Fruit fly (Drosophila melanogaster): Measurements from ENCODE around the gene CG46448.

Gene CG46448

dm6 chr2L:2357228-2357656 lies 34.2 kb upstream of the CG46448 start, which contains the start of gene CG9967 (continued):
- TF ChIP-seq HLH4C (GFP tag; IDR thresholded peaks at IDR 0.05; ENCODE audit: partially characterized antibody) (no peak), CG2712 (tag; optimal IDR thresholded peaks at IDR 0.05) (peak; percentile 31), pita (GFP tag; optimal IDR thresholded peaks at IDR 0.05) (no peak), CG3847 (GFP tag; IDR thresholded peaks at IDR 0.05) (no peak), Nf-YB (GFP tag; optimal IDR thresholded peaks at IDR 0.05) (no peak), Rfx (GFP tag; IDR thresholded peaks at IDR 0.05) (peak; percentile 24; the same call in 1 of the 2 replicates), Kr (GFP tag; optimal IDR thresholded peaks at IDR 0.05) (no peak), Bgb (GFP tag; IDR thresholded peaks at IDR 0.05; ENCODE audit: partially characterized antibody) (peak; percentile 27; the same call in 1 of the 2 replicates), CG16779 (GFP tag; IDR thresholded peaks at IDR 0.05) (no peak), chm (GFP tag; IDR thresholded peaks at IDR 0.05) (no peak), maf-S (GFP tag; optimal IDR thresholded peaks at IDR 0.05) (no peak), crol (GFP tag; IDR thresholded peaks at IDR 0.05) (no peak), rib (GFP tag; IDR thresholded peaks at IDR 0.05) (no peak), YL-1 (GFP tag; optimal IDR thresholded peaks at IDR 0.05) (no peak), Doc3 (GFP tag; IDR thresholded peaks at IDR 0.05; ENCODE audit: partially characterized antibody) (0 out of 3 replicates have a peak, but pooled peaks have one; percentile 41), dmrt11E (tag; optimal IDR thresholded peaks at IDR 0.05) (no peak), Pdp1 (GFP tag; optimal IDR thresholded peaks at IDR 0.05) (no peak), hkb (optimal IDR thresholded peaks at IDR 0.05) (no peak), hkb (GFP tag; IDR thresholded peaks at IDR 0.05) (0 out of 2 replicates have a peak, but pooled peaks have one; percentile 12), Deaf1 (tag; optimal IDR thresholded peaks at IDR 0.05) (peak; percentile 20), gem (tag; optimal IDR thresholded peaks at IDR 0.05) (peak; percentile 35), CG4360 (GFP tag; IDR thresholded peaks at IDR 0.05) (no peak), sim (GFP tag; IDR thresholded peaks at IDR 0.05) (no peak), lbe (GFP tag; optimal IDR thresholded peaks at IDR 0.05) (peak; percentile 45), CG11398 (GFP tag; optimal IDR thresholded peaks at IDR 0.05) (no peak), unc-4 (GFP tag; IDR thresholded peaks at IDR 0.05; ENCODE audit: partially characterized antibody) (peak; percentile 51; the same call in 1 of the 2 replicates), CG10267 (tag; optimal IDR thresholded peaks at IDR 0.05) (peak; percentile 90), vvl (GFP tag; IDR thresholded peaks at IDR 0.05) (no peak), klu (GFP tag; IDR thresholded peaks at IDR 0.05) (no peak), CG4424 (GFP tag; optimal IDR thresholded peaks at IDR 0.05) (no peak), Optix (GFP tag; IDR thresholded peaks at IDR 0.05) (no peak), MBD-R2 (GFP tag; IDR thresholded peaks at IDR 0.05) (peak; percentile 69), CG33213 (GFP tag; optimal IDR thresholded peaks at IDR 0.05) (no peak), CG1647 (GFP tag; optimal IDR thresholded peaks at IDR 0.05) (no peak), Lpt (GFP tag; optimal IDR thresholded peaks at IDR 0.05) (no peak), abd-A (tag; optimal IDR thresholded peaks at IDR 0.05) (no peak), dmrt99B (tag; optimal IDR thresholded peaks at IDR 0.05) (no peak), Gug (GFP tag; IDR thresholded peaks at IDR 0.05) (no peak), scrt (GFP tag; optimal IDR thresholded peaks at IDR 0.05) (no peak), CHES-1-like (GFP tag; optimal IDR thresholded peaks at IDR 0.05) (no peak), CG1024 (GFP tag; IDR thresholded peaks at IDR 0.05) (no peak), CG15601 (tag; optimal IDR thresholded peaks at IDR 0.05) (peak; percentile 34), inv (GFP tag; IDR thresholded peaks at IDR 0.05; ENCODE audit: partially characterized antibody) (no peak), oc (tag; optimal IDR thresholded peaks at IDR 0.05) (no peak), mirr (GFP tag; optimal IDR thresholded peaks at IDR 0.05) (no peak), onecut (GFP tag; IDR thresholded peaks at IDR 0.05) (no peak), CG4328 (GFP tag; optimal IDR thresholded peaks at IDR 0.05) (no peak), CG7357 (GFP tag; IDR thresholded peaks at IDR 0.05) (no peak), CG4404 (GFP tag; IDR thresholded peaks at IDR 0.05) (no peak), hth (optimal IDR thresholded peaks at IDR 0.05) (no peak), CG18619 (GFP tag; optimal IDR thresholded peaks at IDR 0.05) (no peak), CG7556 (GFP tag; optimal IDR thresholded peaks at IDR 0.05) (peak; percentile 8)

Measured in whole organism, embryonic.